Worm (Caenorhabditis elegans): ENCODE measurements around the gene C01G10.15.
A peak's percentile ranks its signal among the peaks of the same experiment; 100 is the strongest.

Gene C01G10.15

ce11 chrV:15082291-15082690, 4.8 kb downstream of the C01G10.15 start, which contains the start of the genes C01G10.10 and C01G10.9 (continued):
- TF ChIP-seq let-607 (tag; optimal IDR thresholded peaks at IDR 0.05) (peak in 1 of 2 experiments; percentile 54), dox-1 (GFP tag; IDR thresholded peaks at IDR 0.05) (0 out of 2 replicates have a peak, but pooled peaks have one; percentile 18), lsl-1 (GFP tag; optimal IDR thresholded peaks at IDR 0.05) (peak; percentile 19), snpc-3.4 (tag; optimal IDR thresholded peaks at IDR 0.05) (peak; percentile 18), F22D6.2 (tag; optimal IDR thresholded peaks at IDR 0.05) (peak; percentile 8), madf-6 (GFP tag; IDR thresholded peaks at IDR 0.05) (peak; percentile 54), ceh-100 (GFP tag; IDR thresholded peaks at IDR 0.05) (peak; percentile 43; the same call in 1 of the 2 replicates), snpc-1.1 (tag; optimal IDR thresholded peaks at IDR 0.05; ENCODE audit: insufficient read depth) (no peak), F52B5.7 (tag; optimal IDR thresholded peaks at IDR 0.05) (no peak), mcd-1 (GFP tag; IDR thresholded peaks at IDR 0.05) (peak; percentile 68), bed-2 (GFP tag; IDR thresholded peaks at IDR 0.05) (0 out of 2 replicates have a peak, but pooled peaks have one; percentile 42)

ce11 chrV:15078560-15078959, 8.5 kb downstream of the C01G10.15 start:
- no peak for TF ChIP-seq ztf-28 (GFP tag; IDR thresholded peaks at IDR 0.05)
- no peak for TF ChIP-seq snpc-3.4 (tag; optimal IDR thresholded peaks at IDR 0.05)
- no peak for TF ChIP-seq akir-1 (GFP tag; optimal IDR thresholded peaks at IDR 0.05)
- TF ChIP-seq lin-35 (GFP tag; optimal IDR thresholded peaks at IDR 0.05) = no peak
- TF ChIP-seq let-607 (tag; optimal IDR thresholded peaks at IDR 0.05) = no peak
- TF ChIP-seq ztf-3 (GFP tag; optimal IDR thresholded peaks at IDR 0.05) = no peak
- TF ChIP-seq F55B11.4 (tag; optimal IDR thresholded peaks at IDR 0.05; ENCODE audit: borderline replicate concordance, insufficient read depth) = no peak
- TF ChIP-seq F39B2.1 (GFP tag; IDR thresholded peaks at IDR 0.05) = no peak
- no peak for TF ChIP-seq rec-8 (tag; optimal IDR thresholded peaks at IDR 0.05)
- no peak for TF ChIP-seq madf-6 (GFP tag; IDR thresholded peaks at IDR 0.05)
- TF ChIP-seq him-1 (tag; optimal IDR thresholded peaks at IDR 0.05) = no peak
- no peak for TF ChIP-seq F33H1.4 (GFP tag; IDR thresholded peaks at IDR 0.05)
- no peak for TF ChIP-seq nhr-90 (tag; optimal IDR thresholded peaks at IDR 0.05)
- no peak for TF ChIP-seq ztf-22 (GFP tag; optimal IDR thresholded peaks at IDR 0.05)
- TF ChIP-seq B0261.1 (tag; optimal IDR thresholded peaks at IDR 0.05) = no peak
- TF ChIP-seq hmg-1.2 (GFP tag; IDR thresholded peaks at IDR 0.05) = no peak
- TF ChIP-seq xnd-1 (tag; optimal IDR thresholded peaks at IDR 0.05) = no peak
- no peak for TF ChIP-seq unc-130 (GFP tag; optimal IDR thresholded peaks at IDR 0.05)
- no peak for TF ChIP-seq Y53F4B.3 (GFP tag; IDR thresholded peaks at IDR 0.05)
- TF ChIP-seq repo-1 (tag; optimal IDR thresholded peaks at IDR 0.05) = no peak

- no peak for TF ChIP-seq F23B12.7 (tag; optimal IDR thresholded peaks at IDR 0.05; ENCODE audit: insufficient read depth)
- no peak for TF ChIP-seq nhr-27 (tag; optimal IDR thresholded peaks at IDR 0.05)
- peak; percentile 27; the same call in 1 of the 2 replicates for TF ChIP-seq hmg-1.2 (GFP tag; IDR thresholded peaks at IDR 0.05)
- peak; percentile 55 for TF ChIP-seq ceh-27 (GFP tag; optimal IDR thresholded peaks at IDR 0.05)
- no peak for TF ChIP-seq nhr-120 (GFP tag; IDR thresholded peaks at IDR 0.05)
- no peak for TF ChIP-seq cebp-1 (GFP tag; IDR thresholded peaks at IDR 0.05)
- no peak for TF ChIP-seq cebp-1 (tag; optimal IDR thresholded peaks at IDR 0.05)
- TF ChIP-seq hsf-1 (GFP tag; IDR thresholded peaks at IDR 0.05) = no peak
- TF ChIP-seq K12H6.12 (tag; optimal IDR thresholded peaks at IDR 0.05) = peak; percentile 7
Measured at ce11 chrV:15074907-15075306, 12.2 kb downstream of the C01G10.15 start.

Data from whole organism, young adult.